Worm (Caenorhabditis elegans) whole organism, L4 larva: ENCODE results near the gene F40F8.3.

Source experiments
- D1046.2 ChIP-seq: fragments of 200-800 bp; sonication (Bioruptor generic); IDR thresholded peaks from 2 replicates; pipeline ENCODE4 v1.3.6; 2022; ENCODE audit warnings: missing genetic modification characterization, missing compliant biosample characterization
- T20F7.1 ChIP-seq: fragments of 200-800 bp; sonication (Bioruptor generic); optimal IDR thresholded peaks from 2 replicates; lab custom pipeline; 2018; ENCODE audit warnings: mild to moderate bottlenecking, missing genetic modification characterization, missing compliant biosample characterization
- T26A8.4 ChIP-seq: fragments of 200-800 bp; sonication (Bioruptor generic); IDR thresholded peaks from 2 replicates; pipeline ENCODE4 v1.3.6; 2022; ENCODE audit warnings: missing genetic modification characterization, missing compliant biosample characterization
- Y48G9A.11 ChIP-seq: fragments of 200-800 bp; sonication (Bioruptor generic); IDR thresholded peaks from 2 replicates; pipeline ENCODE4 v1.3.6; 2022; ENCODE audit warnings: missing genetic modification reagents, missing genetic modification characterization, missing compliant biosample characterization
- Y5F2A.4 ChIP-seq: fragments of 200-800 bp; sonication (Bioruptor generic); optimal IDR thresholded peaks from 2 replicates; lab custom pipeline; 2018; ENCODE audit warnings: mild to moderate bottlenecking, missing genetic modification characterization, missing compliant biosample characterization
- aha-1 ChIP-seq: fragments of 150-350 bp; peaks from one replicate; lab custom pipeline; 2014; ENCODE audit warnings: missing biosample characterization, missing genetic modification characterization
- aly-2 ChIP-seq: sonication (generic microtip); optimal IDR thresholded peaks from 2 replicates; lab custom pipeline; 2018; ENCODE audit warnings: missing biosample characterization, missing genetic modification characterization
- ama-1 ChIP-seq: fragments of 150-350 bp; optimal IDR thresholded peaks from 2 replicates; lab custom pipeline; 2014; ENCODE audit warnings: inconsistent platforms, mixed read lengths
- arid-1 ChIP-seq: fragments of 200-800 bp; sonication (Bioruptor generic); conservative IDR thresholded peaks from 2 replicates; pipeline ENCODE4 v1.3.6; 2022; ENCODE audit warnings: missing genetic modification reagents, missing genetic modification characterization, missing compliant biosample characterization
- attf-4 ChIP-seq: sonication (generic microtip); optimal IDR thresholded peaks from 3 replicates; lab custom pipeline; 2017; ENCODE audit warnings: missing biosample characterization, missing genetic modification characterization
- ceh-20 ChIP-seq: fragments of 200-800 bp; sonication (Bioruptor generic); IDR thresholded peaks from 2 replicates; pipeline ENCODE4 v1.3.6; 2022; ENCODE audit warnings: missing genetic modification reagents, missing genetic modification characterization, missing compliant biosample characterization
- ceh-44 ChIP-seq: fragments of 200-800 bp; sonication (Bioruptor generic); IDR thresholded peaks from 2 replicates; pipeline ENCODE4 v1.3.6; 2022; ENCODE audit warnings: missing genetic modification reagents, missing genetic modification characterization, missing compliant biosample characterization
- ces-1 ChIP-seq: fragments of 150-350 bp; sonication (generic microtip); optimal IDR thresholded peaks from 4 replicates; lab custom pipeline; 2014; ENCODE audit warnings: missing biosample characterization, missing genetic modification reagents, missing genetic modification characterization
- ctbp-1 ChIP-seq: fragments of 200-800 bp; sonication (Bioruptor generic); IDR thresholded peaks from 2 replicates; pipeline ENCODE4 v1.3.6; 2022; ENCODE audit warnings: missing genetic modification reagents, missing genetic modification characterization, missing compliant biosample characterization
- dpl-1 ChIP-seq: fragments of 150-350 bp; optimal IDR thresholded peaks from 2 replicates; lab custom pipeline; 2014; ENCODE audit warnings: missing biosample characterization, missing genetic modification reagents, missing genetic modification characterization
- egl-27 ChIP-seq: sonication (generic microtip); optimal IDR thresholded peaks from 3 replicates; lab custom pipeline; 2017; ENCODE audit warnings: missing biosample characterization, missing genetic modification reagents, missing genetic modification characterization
- fkh-10 ChIP-seq: fragments of 150-350 bp; optimal IDR thresholded peaks from 2 replicates; lab custom pipeline; 2014; ENCODE audit warnings: missing biosample characterization, missing genetic modification reagents, missing genetic modification characterization
- fos-1 ChIP-seq: fragments of 150-350 bp; optimal IDR thresholded peaks from 2 replicates; lab custom pipeline; 2014; ENCODE audit warnings: missing biosample characterization, missing genetic modification characterization
- hif-1 ChIP-seq, 2 experiments: sonication (generic microtip); optimal IDR thresholded peaks; 2 replicates each; lab custom pipeline; 2016 to 2017; ENCODE audit warnings: missing compliant biosample characterization in 2 of 2, missing genetic modification characterization in 2 of 2, missing genetic modification reagents in 2 of 2, missing genotype in 2 of 2, mild to moderate bottlenecking in 1 of 2
- jun-1 ChIP-seq: fragments of 150-350 bp; optimal IDR thresholded peaks from 2 replicates; lab custom pipeline; 2014; ENCODE audit warnings: missing biosample characterization, missing genetic modification reagents, missing genetic modification characterization
- lin-1 ChIP-seq: fragments of 200-800 bp; sonication (Bioruptor generic); IDR thresholded peaks from 2 replicates; pipeline ENCODE4 v1.3.6; 2022; ENCODE audit warnings: missing genetic modification reagents, missing genetic modification characterization, missing compliant biosample characterization
- lin-38 ChIP-seq: fragments of 200-800 bp; sonication (Bioruptor generic); IDR thresholded peaks from 2 replicates; pipeline ENCODE4 v1.3.6; 2022; ENCODE audit warnings: missing genetic modification reagents, missing genetic modification characterization, missing compliant biosample characterization
- lsy-2 ChIP-seq, 2 experiments: fragments of 150-350 bp in 1 of 2; sonication (generic microtip) in 1 of 2; optimal IDR thresholded peaks; 2 replicates each; lab custom pipeline; 2014 to 2017; ENCODE audit warnings: missing biosample characterization in 2 of 2, missing genetic modification characterization in 2 of 2
- mep-1 ChIP-seq: fragments of 150-350 bp; sonication (generic microtip); optimal IDR thresholded peaks from 3 replicates; lab custom pipeline; 2014; ENCODE audit warnings: missing biosample characterization, missing genetic modification characterization
- mes-2 ChIP-seq: sonication (generic microtip); optimal IDR thresholded peaks from 2 replicates; lab custom pipeline; 2016; ENCODE audit warnings: missing genotype, mild to moderate bottlenecking, missing genetic modification characterization, missing compliant biosample characterization; ENCODE audit not compliant: poor library complexity, severe bottlenecking
- mxl-2 ChIP-seq: fragments of 200-800 bp; sonication (Bioruptor generic); conservative IDR thresholded peaks from 2 replicates; pipeline ENCODE4 v1.3.6; 2022; ENCODE audit warnings: missing genetic modification reagents, missing genetic modification characterization, missing compliant biosample characterization
- mxl-3 ChIP-seq: fragments of 200-800 bp; sonication (Bioruptor generic); optimal IDR thresholded peaks from 2 replicates; lab custom pipeline; 2018; ENCODE audit warnings: mild to moderate bottlenecking, missing genetic modification characterization, missing compliant biosample characterization
- nhr-10 ChIP-seq: fragments of 150-350 bp; optimal IDR thresholded peaks from 2 replicates; lab custom pipeline; 2014; ENCODE audit warnings: missing biosample characterization, missing genetic modification characterization
- nhr-102 ChIP-seq: sonication (generic microtip); optimal IDR thresholded peaks from 2 replicates; lab custom pipeline; 2016; ENCODE audit warnings: mild to moderate bottlenecking, missing genetic modification characterization, moderate library complexity, missing compliant biosample characterization
- nhr-237 ChIP-seq: sonication (generic microtip); optimal IDR thresholded peaks from 2 replicates; lab custom pipeline; 2017; ENCODE audit warnings: missing biosample characterization, missing genetic modification characterization
- nhr-41 ChIP-seq: fragments of 200-800 bp; sonication (Bioruptor generic); IDR thresholded peaks from 2 replicates; pipeline ENCODE4 v1.3.6; 2022; ENCODE audit warnings: missing genetic modification reagents, missing genetic modification characterization, missing compliant biosample characterization
- nhr-48 ChIP-seq: sonication (generic microtip); optimal IDR thresholded peaks from 2 replicates; lab custom pipeline; 2016; ENCODE audit warnings: mild to moderate bottlenecking, missing genetic modification characterization, missing compliant biosample characterization
- nhr-76 ChIP-seq: fragments of 150-350 bp; optimal IDR thresholded peaks from 2 replicates; lab custom pipeline; 2014; ENCODE audit warnings: missing biosample characterization, missing genetic modification characterization
- pqm-1 ChIP-seq: sonication (generic microtip); optimal IDR thresholded peaks from 2 replicates; lab custom pipeline; 2017; ENCODE audit warnings: missing biosample characterization, missing genetic modification characterization
- rbr-2 ChIP-seq: sonication (generic microtip); optimal IDR thresholded peaks from 2 replicates; lab custom pipeline; 2016; ENCODE audit warnings: missing genotype, missing genetic modification characterization, missing compliant biosample characterization
- set-16 ChIP-seq: fragments of 200-800 bp; sonication (Bioruptor generic); IDR thresholded peaks from 2 replicates; pipeline ENCODE4 v1.3.6; 2022; ENCODE audit warnings: missing genetic modification reagents, missing genetic modification characterization, missing compliant biosample characterization
- skn-1 ChIP-seq: fragments of 150-350 bp; optimal IDR thresholded peaks from 2 replicates; lab custom pipeline; 2014; ENCODE audit warnings: missing biosample characterization, missing genetic modification characterization
- snpc-1.2 ChIP-seq: fragments of 200-800 bp; sonication (Bioruptor generic); IDR thresholded peaks from 2 replicates; pipeline ENCODE4 v1.3.6; 2022; ENCODE audit warnings: missing genetic modification reagents, missing genetic modification characterization, missing compliant biosample characterization
- snpc-4 ChIP-seq: fragments of 150-350 bp; optimal IDR thresholded peaks from 2 replicates; lab custom pipeline; 2014; ENCODE audit warnings: missing biosample characterization, missing genetic modification characterization
- tra-1 ChIP-seq: fragments of 200-800 bp; sonication (Bioruptor generic); IDR thresholded peaks from 2 replicates; pipeline ENCODE4 v1.3.6; 2022; ENCODE audit warnings: missing genetic modification reagents, missing genetic modification characterization, missing compliant biosample characterization
- unc-62 ChIP-seq, 3 experiments: fragments of 150-350 bp in 1 of 3; sonication (generic microtip); optimal IDR thresholded peaks in 2 of 3; peaks in 1 of 3; 1 replicate in 1 of 3; 2 replicates in 2 of 3; lab custom pipeline; 2014 to 2017; ENCODE audit warnings: missing biosample characterization in 3 of 3, missing genetic modification characterization in 3 of 3, missing genetic modification reagents in 3 of 3, missing genotype in 1 of 3
- vab-7 ChIP-seq: fragments of 200-800 bp; sonication (Bioruptor generic); IDR thresholded peaks from 2 replicates; pipeline ENCODE4 v1.3.6; 2022; ENCODE audit warnings: missing genetic modification reagents, missing genetic modification characterization, missing compliant biosample characterization
- zag-1 ChIP-seq: fragments of 150-350 bp; optimal IDR thresholded peaks from 2 replicates; lab custom pipeline; 2014; ENCODE audit warnings: missing biosample characterization, missing genetic modification characterization

The F40F8.3 gene

DNA sequence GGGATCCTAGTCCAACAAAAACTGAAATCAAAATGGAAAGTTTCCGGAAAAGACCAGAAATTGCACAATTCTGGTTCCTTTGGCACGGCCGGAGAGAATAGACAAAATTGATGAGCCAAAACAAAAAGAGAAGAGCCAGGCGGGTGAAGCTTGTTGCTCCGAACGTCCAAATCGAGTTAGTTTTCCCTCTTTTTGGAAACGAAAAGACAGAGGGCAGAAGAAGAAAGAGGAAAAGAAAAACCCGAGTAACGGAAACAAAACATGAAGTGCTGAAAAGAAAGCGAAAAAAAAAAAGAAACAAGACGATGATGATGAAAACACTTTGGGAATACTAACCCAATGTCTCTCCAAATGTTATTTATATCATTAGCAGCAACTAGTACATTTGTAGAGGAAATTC lies 37.5 kb upstream of the F40F8.3 start:
- TF ChIP-seq ces-1 (GFP tag; lab: Kevin White, UChicago) = peak; percentile 62
- TF ChIP-seq mep-1 = no peak

DNA sequence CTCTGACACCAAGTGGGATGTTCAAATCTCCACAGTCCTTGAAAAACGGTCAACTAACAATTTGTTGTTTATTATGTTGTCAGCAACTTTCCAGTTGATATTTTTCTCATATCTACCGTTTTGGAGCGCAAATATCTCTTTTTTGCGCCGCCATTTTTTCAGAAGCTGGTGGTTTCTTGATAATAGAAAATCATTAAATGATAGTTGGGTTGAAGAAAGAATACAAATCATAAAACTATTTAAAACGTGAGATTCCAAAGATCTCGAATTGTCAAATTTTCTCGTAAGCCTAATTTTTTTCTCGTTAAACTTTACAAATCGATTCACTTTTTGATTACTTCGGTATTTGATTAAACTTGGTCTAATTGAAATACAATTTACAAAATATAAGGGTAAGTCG lies 36.7 kb upstream of the F40F8.3 start, which contains the start of gene rpl-42:
Gene rpl-42 (plus strand): TSS at position 301 of the 400 bp plus-strand sequence.
- TF ChIP-seq vab-7 (GFP tag; lab: Robert Waterston, UW) = no peak

DNA sequence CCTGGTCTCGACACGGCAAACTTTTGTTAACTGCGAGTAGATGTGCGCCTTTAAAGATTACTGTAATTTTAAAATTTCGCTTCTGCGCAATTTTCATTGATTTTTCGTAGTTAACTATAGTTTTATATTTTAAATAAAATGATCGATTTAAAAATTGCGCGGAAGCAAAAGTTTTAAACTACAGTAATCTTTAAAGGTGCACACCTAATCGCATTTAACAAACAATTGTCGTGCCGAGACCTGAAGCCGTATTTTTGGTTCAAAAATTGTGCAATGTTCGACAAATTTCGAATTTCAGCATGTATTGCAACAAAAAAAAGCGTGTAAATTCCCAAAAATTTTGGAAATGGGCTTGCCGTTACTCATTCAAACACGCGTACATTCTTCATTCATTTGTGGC lies 34.7 kb upstream of the F40F8.3 start:
- TF ChIP-seq unc-62 (GFP tag; optimal IDR thresholded peaks at IDR 0.05 in 1 of 2; lab: Kevin White, UChicago) (peak in 1 of 2 experiments; percentile 26), unc-62 (tag; optimal IDR thresholded peaks at IDR 0.05; lab: Kevin White, UChicago) (no peak), nhr-48 (no peak), D1046.2 (GFP tag; lab: Robert Waterston, UW) (no peak), aha-1 (tag; lab: Kevin White, UChicago) (peak; percentile 15), egl-27 (tag; lab: Kevin White, UChicago) (no peak), fkh-10 (no peak), jun-1 (no peak), mes-2 (tag; lab: Kevin White, UChicago) (no peak), zag-1 (tag; lab: Kevin White, UChicago) (no peak), nhr-76 (no peak), ceh-20 (GFP tag; lab: Robert Waterston, UW) (no peak)

DNA sequence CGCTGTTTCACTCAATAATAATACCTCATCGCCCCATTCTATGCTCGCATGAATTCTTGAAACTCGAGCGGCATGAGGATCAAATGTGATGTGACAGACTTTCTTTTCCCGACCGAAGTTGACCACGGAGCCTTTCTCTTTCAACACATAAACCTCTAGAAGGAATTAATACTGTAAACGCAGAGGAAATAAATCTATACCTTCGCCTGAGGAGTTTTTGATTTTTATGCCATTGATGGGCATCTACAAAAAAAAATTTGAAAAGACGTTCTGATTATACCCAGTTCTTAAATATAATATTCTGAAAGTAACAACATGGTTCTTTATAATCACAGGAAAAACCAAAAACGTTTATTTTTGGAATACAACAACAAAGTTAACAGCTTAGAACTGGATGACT lies 32.9 kb upstream of the F40F8.3 start, which contains the start of gene nbs-1:
Gene nbs-1 (minus strand): TSS at position 246 of the 400 bp plus-strand sequence.
- 0 out of 2 replicates have a peak, but pooled peaks have one; percentile 38 for TF ChIP-seq Y48G9A.11 (GFP tag; lab: Robert Waterston, UW)
- TF ChIP-seq ama-1 = peak; percentile 14
- TF ChIP-seq mes-2 (tag; lab: Kevin White, UChicago) = peak; percentile 21
- peak; percentile 49; the same call in 1 of the 2 replicates for TF ChIP-seq lin-38
- TF ChIP-seq mep-1 = no peak
- peak in 1 of 2 experiments; percentile 29 for TF ChIP-seq lsy-2 (tag; optimal IDR thresholded peaks at IDR 0.05; lab: Kevin White, UChicago)
- TF ChIP-seq snpc-1.2 (GFP tag; lab: Robert Waterston, UW) = peak; percentile 54; the same call in 1 of the 2 replicates
- no peak for TF ChIP-seq set-16 (GFP tag; lab: Robert Waterston, UW)

DNA sequence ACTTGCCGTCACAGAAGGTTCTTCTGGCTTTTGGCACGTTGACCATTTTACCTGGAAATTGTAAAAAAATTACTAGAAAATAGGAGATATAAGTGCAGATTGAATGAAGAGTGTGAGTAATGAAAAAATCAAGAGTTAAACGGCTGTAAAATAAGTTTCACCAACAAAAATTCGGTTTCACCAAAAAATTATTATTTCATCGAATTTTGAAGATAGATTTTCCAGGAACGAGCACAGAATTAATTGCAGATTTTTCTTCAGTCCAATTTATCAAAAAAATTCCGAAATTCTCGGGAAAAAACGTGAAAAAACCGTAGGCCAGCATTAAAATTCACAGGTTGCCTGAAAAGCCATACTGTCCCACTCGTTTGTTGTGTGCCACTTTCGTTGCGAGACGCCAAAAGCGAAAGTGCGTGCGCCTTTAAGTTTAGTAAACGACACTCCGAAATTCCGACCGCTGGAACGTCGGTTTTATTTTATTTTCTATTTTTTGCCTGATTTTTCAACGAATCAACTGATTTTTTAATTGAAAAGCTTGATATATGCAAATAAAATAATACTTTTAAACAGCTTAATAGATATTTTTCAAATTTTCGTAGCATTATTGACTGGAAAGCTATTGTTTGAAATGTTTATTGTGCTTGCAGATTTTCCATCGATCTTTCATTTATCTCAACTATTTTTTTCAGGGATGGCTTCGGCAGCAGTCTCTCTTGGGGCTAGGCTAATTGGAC lies 31.8 kb upstream of the F40F8.3 start, which contains the start of the genes rpl-36.A and nuo-1:
Gene rpl-36.A (minus strand): TSS at position 51 of the 734 bp plus-strand sequence.
Gene nuo-1 (plus strand): TSS at position 684 of the 734 bp plus-strand sequence.
- TF ChIP-seq set-16 (GFP tag; lab: Robert Waterston, UW) = no peak
- no peak for TF ChIP-seq tra-1 (GFP tag; lab: Robert Waterston, UW)
- peak in 1 of 2 experiments; percentile 74 for TF ChIP-seq hif-1 (tag; optimal IDR thresholded peaks at IDR 0.05; lab: Kevin White, UChicago)
- TF ChIP-seq attf-4 (tag; lab: Kevin White, UChicago) = no peak
- TF ChIP-seq fos-1 (tag; lab: Kevin White, UChicago) = no peak
- peak; percentile 57 for TF ChIP-seq rbr-2 (tag; lab: Kevin White, UChicago)
- peak; percentile 96 for TF ChIP-seq T20F7.1 (GFP tag; lab: Kevin White, UChicago)
- no peak for TF ChIP-seq nhr-10 (tag; lab: Kevin White, UChicago)
- no peak for TF ChIP-seq zag-1 (tag; lab: Kevin White, UChicago)
- peak; percentile 83 for TF ChIP-seq dpl-1 (GFP tag; lab: Kevin White, UChicago)
- peak; percentile 36 for TF ChIP-seq mxl-3 (GFP tag; lab: Kevin White, UChicago)
- no peak for TF ChIP-seq nhr-237
- no peak for TF ChIP-seq T26A8.4 (GFP tag; lab: Robert Waterston, UW)
- no peak for TF ChIP-seq Y5F2A.4 (GFP tag; lab: Kevin White, UChicago)
- no peak for TF ChIP-seq nhr-48
- TF ChIP-seq mxl-2 = no peak
- TF ChIP-seq skn-1 (tag; lab: Kevin White, UChicago) = no peak
- TF ChIP-seq aly-2 (tag; lab: Kevin White, UChicago) = no peak
- TF ChIP-seq ceh-44 = no peak
- TF ChIP-seq snpc-4 (tag; lab: Kevin White, UChicago) = no peak
- TF ChIP-seq pqm-1 (tag; lab: Kevin White, UChicago) = no peak
- TF ChIP-seq lin-1 (GFP tag; lab: Robert Waterston, UW) = no peak
- no peak for TF ChIP-seq vab-7 (GFP tag; lab: Robert Waterston, UW)
- no peak for TF ChIP-seq nhr-41 (GFP tag; lab: Robert Waterston, UW)
- no peak for TF ChIP-seq arid-1 (GFP tag; lab: Robert Waterston, UW)
- peak; percentile 22 for TF ChIP-seq nhr-102
- no peak for TF ChIP-seq ctbp-1 (GFP tag; lab: Robert Waterston, UW)
